Fruit fly (Drosophila melanogaster): ENCODE data around the gene CtIP.

Gene CtIP

dm6 chr3L:20405971-20406948, 29.8 kb upstream of the CtIP start:
- TF ChIP-seq unpg (GFP tag; optimal IDR thresholded peaks at IDR 0.05): peak; percentile 45
- TF ChIP-seq CG11398 (GFP tag; optimal IDR thresholded peaks at IDR 0.05): no peak
- TF ChIP-seq br (optimal IDR thresholded peaks at IDR 0.05): no peak
- no peak for TF ChIP-seq hth (optimal IDR thresholded peaks at IDR 0.05)
- peak; percentile 72 for TF ChIP-seq Vsx1 (GFP tag; optimal IDR thresholded peaks at IDR 0.05)
- no peak for TF ChIP-seq lbe (GFP tag; optimal IDR thresholded peaks at IDR 0.05)
- TF ChIP-seq corto (GFP tag; optimal IDR thresholded peaks at IDR 0.05): no peak
- TF ChIP-seq Nf-YC (tag; optimal IDR thresholded peaks at IDR 0.05): peak; percentile 21
- TF ChIP-seq CG10565 (GFP tag; optimal IDR thresholded peaks at IDR 0.05): no peak
- TF ChIP-seq CG13287 (GFP tag; IDR thresholded peaks at IDR 0.05; ENCODE audit: partially characterized antibody): peak; percentile 7; the same call in 1 of the 2 replicates
- TF ChIP-seq CG12071 (GFP tag; optimal IDR thresholded peaks at IDR 0.05): peak; percentile 27
- TF ChIP-seq CG7372 (GFP tag; IDR thresholded peaks at IDR 0.05): no peak
- peak; percentile 41 for TF ChIP-seq wek (GFP tag; optimal IDR thresholded peaks at IDR 0.05)
- TF ChIP-seq salm (tag; optimal IDR thresholded peaks at IDR 0.05): peak; percentile 67
- TF ChIP-seq h (optimal IDR thresholded peaks at IDR 0.05): no peak
- TF ChIP-seq ttk (GFP tag; IDR thresholded peaks at IDR 0.05): no peak
- no peak for TF ChIP-seq CkIIα-i1 (GFP tag; IDR thresholded peaks at IDR 0.05)
- no peak for TF ChIP-seq Neu2 (GFP tag; optimal IDR thresholded peaks at IDR 0.05; ENCODE audit: borderline replicate concordance)
- TF ChIP-seq nau (GFP tag; optimal IDR thresholded peaks at IDR 0.05): no peak
- peak; percentile 64 for TF ChIP-seq PHDP (tag; optimal IDR thresholded peaks at IDR 0.05)
- TF ChIP-seq Stat92E (GFP tag; optimal IDR thresholded peaks at IDR 0.05): no peak
- TF ChIP-seq Lpt (GFP tag; optimal IDR thresholded peaks at IDR 0.05): no peak
- no peak for TF ChIP-seq CG10321 (GFP tag; IDR thresholded peaks at IDR 0.05)
- no peak for TF ChIP-seq slp2 (GFP tag; optimal IDR thresholded peaks at IDR 0.05)
- no peak for TF ChIP-seq CG4424 (GFP tag; optimal IDR thresholded peaks at IDR 0.05)
- TF ChIP-seq CG9876 (GFP tag; optimal IDR thresholded peaks at IDR 0.05): no peak
- no peak for TF ChIP-seq CG3065 (GFP tag; optimal IDR thresholded peaks at IDR 0.05)
- no peak for TF ChIP-seq sc (optimal IDR thresholded peaks at IDR 0.05)
- TF ChIP-seq sc (GFP tag; optimal IDR thresholded peaks at IDR 0.05): no peak
- peak; percentile 33 for TF ChIP-seq CG6254 (GFP tag; optimal IDR thresholded peaks at IDR 0.05)
- TF ChIP-seq CG6654 (GFP tag; optimal IDR thresholded peaks at IDR 0.05): no peak
- no peak for TF ChIP-seq ftz-f1 (GFP tag; optimal IDR thresholded peaks at IDR 0.05)
- peak; percentile 13 for TF ChIP-seq fd102C (GFP tag; optimal IDR thresholded peaks at IDR 0.05)
- no peak for TF ChIP-seq MESR4 (GFP tag; optimal IDR thresholded peaks at IDR 0.05)
- TF ChIP-seq dan (GFP tag; IDR thresholded peaks at IDR 0.05): no peak
- peak; percentile 36 for TF ChIP-seq schlank (tag; optimal IDR thresholded peaks at IDR 0.05)
- no peak for TF ChIP-seq oc (tag; optimal IDR thresholded peaks at IDR 0.05)
- no peak for TF ChIP-seq Atf6 (GFP tag; IDR thresholded peaks at IDR 0.05)
- peak; percentile 34 for TF ChIP-seq CG12299 (tag; optimal IDR thresholded peaks at IDR 0.05)
- no peak for TF ChIP-seq CG15011 (GFP tag; optimal IDR thresholded peaks at IDR 0.05)
- peak; percentile 31 for TF ChIP-seq scrt (GFP tag; optimal IDR thresholded peaks at IDR 0.05)
- no peak for TF ChIP-seq al (GFP tag; IDR thresholded peaks at IDR 0.05)
- TF ChIP-seq grn (GFP tag; optimal IDR thresholded peaks at IDR 0.05): peak; percentile 79
- TF ChIP-seq hkb (optimal IDR thresholded peaks at IDR 0.05): no peak
- peak; percentile 38; the same call in 1 of the 2 replicates for TF ChIP-seq hkb (GFP tag; IDR thresholded peaks at IDR 0.05)
- TF ChIP-seq chm (GFP tag; IDR thresholded peaks at IDR 0.05): no peak
- TF ChIP-seq vnd (GFP tag; IDR thresholded peaks at IDR 0.05; ENCODE audit: partially characterized antibody): no peak
- TF ChIP-seq CG2120 (GFP tag; optimal IDR thresholded peaks at IDR 0.05): no peak
- no peak for TF ChIP-seq org-1 (GFP tag; optimal IDR thresholded peaks at IDR 0.05)
- no peak for TF ChIP-seq croc (GFP tag; conservative IDR thresholded peaks at IDR 0.05)
